Worm (Caenorhabditis elegans) whole organism, mixed stage, embryonic: ENCODE measurements around the gene srv-26.

Experiments used
- cnd-1 ChIP-seq: fragments of 200-800 bp; sonication (Bioruptor generic); optimal IDR thresholded peaks from 2 replicates; lab custom pipeline; 2018; ENCODE audit warnings: mild to moderate bottlenecking, missing genetic modification characterization, missing compliant biosample characterization
- flh-1 ChIP-seq: fragments of 200-800 bp; sonication (Bioruptor generic); optimal IDR thresholded peaks from 2 replicates; lab custom pipeline; 2018; ENCODE audit warnings: mild to moderate bottlenecking, missing genetic modification characterization, moderate library complexity, missing compliant biosample characterization
- nhr-12 ChIP-seq: fragments of 150-350 bp; optimal IDR thresholded peaks from 2 replicates; lab custom pipeline; 2014; ENCODE audit warnings: missing biosample characterization, missing genetic modification characterization
- nhr-28 ChIP-seq: fragments of 150-350 bp; optimal IDR thresholded peaks from 2 replicates; lab custom pipeline; 2014; ENCODE audit warnings: missing biosample characterization, missing genetic modification characterization
- nhr-76 ChIP-seq: sonication (generic microtip); optimal IDR thresholded peaks from 2 replicates; lab custom pipeline; 2017; ENCODE audit warnings: missing biosample characterization, missing genetic modification characterization
- pha-4 ChIP-seq: fragments of 150-350 bp; optimal IDR thresholded peaks from 2 replicates; lab custom pipeline; 2018; ENCODE audit warnings: missing biosample characterization, missing genetic modification reagents, missing genetic modification characterization
- snpc-4 ChIP-seq: fragments of 150-350 bp; optimal IDR thresholded peaks from 2 replicates; lab custom pipeline; 2014; ENCODE audit warnings: missing biosample characterization, missing genetic modification characterization
- unc-120 ChIP-seq: sonication (generic microtip); optimal IDR thresholded peaks from 2 replicates; lab custom pipeline; 2017; ENCODE audit warnings: missing genetic modification characterization, missing compliant biosample characterization; ENCODE audit not compliant: poor library complexity, severe bottlenecking
- zip-8 ChIP-seq: fragments of 150-350 bp; optimal IDR thresholded peaks from 2 replicates; lab custom pipeline; 2014; ENCODE audit warnings: missing biosample characterization, missing genetic modification characterization
- ztf-11 ChIP-seq: fragments of 150-350 bp; optimal IDR thresholded peaks from 2 replicates; lab custom pipeline; 2014; ENCODE audit warnings: missing biosample characterization, missing genetic modification characterization

DNA sequence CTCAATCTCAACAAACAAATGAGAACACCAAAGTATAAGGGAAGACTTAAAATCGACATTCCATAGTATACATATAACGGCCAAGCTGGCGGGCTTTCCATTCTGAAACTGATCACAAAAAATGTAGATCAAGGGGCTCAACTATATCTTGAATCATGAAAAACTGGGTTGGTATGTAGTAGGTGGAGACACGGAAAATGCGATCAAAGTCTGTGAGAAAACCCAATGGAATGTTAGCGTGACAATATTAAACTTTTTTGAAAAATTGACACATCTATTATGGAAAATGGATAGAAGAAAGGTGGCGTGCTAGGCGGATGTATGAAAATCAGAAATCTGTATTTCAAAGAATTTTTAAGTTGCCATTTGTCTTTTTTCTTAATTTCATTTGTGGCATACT is 38.4 kb downstream of the srv-26 start, which contains the start of gene srv-28:
- TF ChIP-seq nhr-76 (no peak), snpc-4 (tag; lab: Kevin White, UChicago) (no peak), nhr-12 (no peak), ztf-11 (tag; lab: Kevin White, UChicago) (no peak), unc-120 (tag; lab: Kevin White, UChicago) (no peak), cnd-1 (tag; lab: Kevin White, UChicago) (no peak), zip-8 (tag; lab: Kevin White, UChicago) (no peak), pha-4 (no peak), nhr-28 (tag; lab: Kevin White, UChicago) (no peak), flh-1 (GFP tag; lab: Kevin White, UChicago) (no peak)
